Worm (Caenorhabditis elegans): ENCODE data around the gene C45H4.13.

The C45H4.13 gene

ce11 chrV:2126996-2127585 is 23.7 kb downstream of the C45H4.13 start, which contains the start of gene ldp-1 (continued):
- TF ChIP-seq zim-3 (tag; optimal IDR thresholded peaks at IDR 0.05) (no peak), mel-28 (tag; optimal IDR thresholded peaks at IDR 0.05; ENCODE audit: borderline replicate concordance) (no peak), nfyb-1 (GFP tag; IDR thresholded peaks at IDR 0.05) (no peak), dpl-1 (GFP tag; optimal IDR thresholded peaks at IDR 0.05) (peak; percentile 73), tbx-9 (tag; optimal IDR thresholded peaks at IDR 0.05; ENCODE audit: borderline replicate concordance) (no peak), ets-4 (GFP tag; optimal IDR thresholded peaks at IDR 0.05) (no peak), ceh-27 (GFP tag; optimal IDR thresholded peaks at IDR 0.05) (peak; percentile 47), nhr-80 (tag; optimal IDR thresholded peaks at IDR 0.05) (no peak), hmg-20 (GFP tag; IDR thresholded peaks at IDR 0.05) (no peak), ceh-79 (tag; optimal IDR thresholded peaks at IDR 0.05) (no peak), him-1 (tag; optimal IDR thresholded peaks at IDR 0.05) (no peak), madf-3 (GFP tag; IDR thresholded peaks at IDR 0.05) (no peak), madf-6 (GFP tag; IDR thresholded peaks at IDR 0.05) (peak; percentile 66), F52B5.7 (tag; optimal IDR thresholded peaks at IDR 0.05) (no peak), ztf-25 (GFP tag; IDR thresholded peaks at IDR 0.05) (no peak), ztf-26 (tag; optimal IDR thresholded peaks at IDR 0.05) (no peak), Y53F4B.3 (GFP tag; IDR thresholded peaks at IDR 0.05) (no peak), lsl-1 (GFP tag; optimal IDR thresholded peaks at IDR 0.05) (peak; percentile 7), sptf-2 (GFP tag; optimal IDR thresholded peaks at IDR 0.05) (no peak), Y53G8AR.9 (GFP tag; conservative IDR thresholded peaks at IDR 0.05) (no peak), hsf-1 (GFP tag; IDR thresholded peaks at IDR 0.05) (no peak), ztf-18 (tag; optimal IDR thresholded peaks at IDR 0.05) (no peak), lag-1 (GFP tag; IDR thresholded peaks at IDR 0.05) (no peak), F49E8.2 (tag; optimal IDR thresholded peaks at IDR 0.05; ENCODE audit: insufficient read depth) (no peak), F57C9.4 (tag; optimal IDR thresholded peaks at IDR 0.05) (no peak), lir-1 (GFP tag; conservative IDR thresholded peaks at IDR 0.05) (peak; percentile 50; the same call in 1 of the 2 replicates), Y67H2A.10 (GFP tag; conservative IDR thresholded peaks at IDR 0.05) (no peak), hmg-1.2 (GFP tag; IDR thresholded peaks at IDR 0.05) (no peak), nfya-2 (GFP tag; IDR thresholded peaks at IDR 0.05) (no peak), sdz-38 (tag; optimal IDR thresholded peaks at IDR 0.05) (no peak), attf-6 (GFP tag; IDR thresholded peaks at IDR 0.05) (no peak), ztf-22 (GFP tag; optimal IDR thresholded peaks at IDR 0.05) (no peak), egl-44 (GFP tag; IDR thresholded peaks at IDR 0.05) (no peak), die-1 (tag; optimal IDR thresholded peaks at IDR 0.05) (no peak), mcd-1 (GFP tag; IDR thresholded peaks at IDR 0.05) (peak; percentile 76), chd-7 (tag; optimal IDR thresholded peaks at IDR 0.05) (no peak), snpc-4 (GFP tag; optimal IDR thresholded peaks at IDR 0.05) (no peak), snpc-4 (tag; optimal IDR thresholded peaks at IDR 0.05) (peak in 3 of 4 experiments; percentile 16 to 28 (median 26)), C06A6.2 (GFP tag; conservative IDR thresholded peaks at IDR 0.05) (no peak), madf-8 (GFP tag; conservative IDR thresholded peaks at IDR 0.05) (peak; percentile 16; the same call in 1 of the 2 replicates), repo-1 (tag; optimal IDR thresholded peaks at IDR 0.05) (no peak), mxl-1 (tag; optimal IDR thresholded peaks at IDR 0.05) (no peak), B0336.3 (GFP tag; IDR thresholded peaks at IDR 0.05) (0 out of 2 replicates have a peak, but pooled peaks have one; percentile 39), mes-4 (tag; optimal IDR thresholded peaks at IDR 0.05) (no peak), nhr-120 (GFP tag; IDR thresholded peaks at IDR 0.05) (no peak), atf-7 (tag; optimal IDR thresholded peaks at IDR 0.05) (no peak), rec-8 (tag; optimal IDR thresholded peaks at IDR 0.05) (peak in 1 of 2 experiments; percentile 2), Y79H2A.3 (GFP tag; conservative IDR thresholded peaks at IDR 0.05) (no peak), B0035.1 (tag; optimal IDR thresholded peaks at IDR 0.05) (no peak)
